Worm (Caenorhabditis elegans): Measurements from ENCODE around the gene mrpl-22.

Gene mrpl-22

ce11 chrIII:10628360-10628759 lies 13.1 kb downstream of the mrpl-22 start (continued):
- TF ChIP-seq dpl-1 (GFP tag; optimal IDR thresholded peaks at IDR 0.05) (peak in 2 of 3 experiments; percentile 39 to 42), nhr-20 (tag; optimal IDR thresholded peaks at IDR 0.05) (peak; percentile 61), snu-23 (GFP tag; optimal IDR thresholded peaks at IDR 0.05) (peak; percentile 59), nhr-90 (tag; optimal IDR thresholded peaks at IDR 0.05; ENCODE audit: poor library complexity) (peak; percentile 45), nhr-85 (tag) (no peak), mep-1 (tag; optimal IDR thresholded peaks at IDR 0.05) (peak; percentile 33), pag-3 (tag; optimal IDR thresholded peaks at IDR 0.05; ENCODE audit: borderline replicate concordance, insufficient read depth) (no peak), ces-1 (GFP tag; optimal IDR thresholded peaks at IDR 0.05) (no peak), sox-4 (tag; optimal IDR thresholded peaks at IDR 0.05) (no peak), vab-15 (tag; optimal IDR thresholded peaks at IDR 0.05) (no peak), swsn-7 (tag; optimal IDR thresholded peaks at IDR 0.05) (peak; percentile 68), fos-1 (tag; optimal IDR thresholded peaks at IDR 0.05) (no peak), tbx-2 (tag; optimal IDR thresholded peaks at IDR 0.05) (peak; percentile 47), lin-35 (GFP tag; optimal IDR thresholded peaks at IDR 0.05) (peak; percentile 26 to 43), lir-3 (tag; optimal IDR thresholded peaks at IDR 0.05; ENCODE audit: poor library complexity) (peak; percentile 8), skn-1 (tag; optimal IDR thresholded peaks at IDR 0.05) (peak; percentile 31), ceh-90 (tag; optimal IDR thresholded peaks at IDR 0.05) (no peak), xbp-1 (tag; optimal IDR thresholded peaks at IDR 0.05) (peak; percentile 2), snpc-4 (tag; optimal IDR thresholded peaks at IDR 0.05) (peak; percentile 37), unc-30 (tag; optimal IDR thresholded peaks at IDR 0.05) (no peak), aly-2 (tag; optimal IDR thresholded peaks at IDR 0.05) (no peak), grh-1 (GFP tag; IDR thresholded peaks at IDR 0.05) (no peak), unc-98 (GFP tag; IDR thresholded peaks at IDR 0.05) (no peak), dsc-1 (tag; optimal IDR thresholded peaks at IDR 0.05) (peak; percentile 38), sup-37 (GFP tag; optimal IDR thresholded peaks at IDR 0.05) (no peak), nhr-28 (tag; optimal IDR thresholded peaks at IDR 0.05) (no peak)

DNA sequence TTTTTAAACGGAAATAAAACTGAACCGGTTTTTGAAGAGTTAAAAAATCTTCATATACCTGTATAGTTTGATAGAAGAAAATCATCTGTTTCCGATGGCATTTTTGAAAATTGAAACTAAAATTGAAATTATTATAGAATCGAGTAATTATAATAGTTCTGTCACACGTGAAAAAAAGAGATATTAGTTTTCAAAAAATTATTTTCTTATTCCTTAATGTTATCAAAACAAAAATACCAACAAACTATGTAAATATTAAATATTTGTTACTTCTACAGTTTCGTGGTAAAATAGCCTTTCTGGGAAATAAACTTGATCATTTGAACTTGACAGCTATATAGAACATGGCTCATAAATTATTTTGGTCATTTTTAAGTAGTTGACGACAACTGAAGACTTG lies 13.8 kb downstream of the mrpl-22 start, which contains the start of gene swt-4:
TSS of gene swt-4 (minus strand) at position 101 of the 400 bp plus-strand sequence.
- TF ChIP-seq elt-2 (tag; optimal IDR thresholded peaks at IDR 0.05) (no peak), tlp-1 (tag; optimal IDR thresholded peaks at IDR 0.05) (no peak), nhr-237 (tag; optimal IDR thresholded peaks at IDR 0.05) (no peak), nhr-11 (tag; optimal IDR thresholded peaks at IDR 0.05) (no peak), nhr-85 (tag) (no peak), nhr-90 (tag; optimal IDR thresholded peaks at IDR 0.05; ENCODE audit: poor library complexity) (no peak), ztf-4 (tag; optimal IDR thresholded peaks at IDR 0.05) (no peak), ceh-90 (tag; optimal IDR thresholded peaks at IDR 0.05) (no peak), ets-5 (GFP tag; IDR thresholded peaks at IDR 0.05) (no peak), pqm-1 (tag; optimal IDR thresholded peaks at IDR 0.05) (no peak), elt-3 (tag; optimal IDR thresholded peaks at IDR 0.05) (no peak), dsc-1 (tag; optimal IDR thresholded peaks at IDR 0.05) (no peak), ces-1 (GFP tag; optimal IDR thresholded peaks at IDR 0.05) (no peak), lir-3 (tag; optimal IDR thresholded peaks at IDR 0.05; ENCODE audit: poor library complexity) (no peak), nhr-20 (tag; optimal IDR thresholded peaks at IDR 0.05) (no peak), nhr-84 (tag; optimal IDR thresholded peaks at IDR 0.05) (no peak), fos-1 (tag; optimal IDR thresholded peaks at IDR 0.05) (no peak), tbx-2 (tag; optimal IDR thresholded peaks at IDR 0.05) (no peak), sptf-1 (tag; optimal IDR thresholded peaks at IDR 0.05) (no peak), mab-9 (GFP tag; IDR thresholded peaks at IDR 0.05) (no peak)

ce11 chrIII:10629795-10630194 lies 14.5 kb downstream of the mrpl-22 start:
- peak; percentile 76 for TF ChIP-seq nhr-85 (tag)
- TF ChIP-seq snpc-4 (tag; optimal IDR thresholded peaks at IDR 0.05): no peak
- peak; percentile 2 for TF ChIP-seq nhr-47 (tag; optimal IDR thresholded peaks at IDR 0.05)
- TF ChIP-seq mep-1 (tag; optimal IDR thresholded peaks at IDR 0.05): peak; percentile 11
- no peak for TF ChIP-seq ceh-90 (tag; optimal IDR thresholded peaks at IDR 0.05)
- TF ChIP-seq C34B4.2 (tag; optimal IDR thresholded peaks at IDR 0.05): no peak

Measured in whole organism, L1 larva.